Fruit fly (Drosophila melanogaster) whole organism, prepupa: ENCODE results near the gene bchs.

Experiments
- Blimp-1 ChIP-seq: fragments of 200-800 bp; sonication (Bioruptor generic); optimal IDR thresholded peaks from 3 replicates; lab custom pipeline; 2017; ENCODE audit warnings: missing biosample characterization, missing genetic modification characterization, mild to moderate bottlenecking, moderate library complexity, missing genetic modification reagents
- CG31627 ChIP-seq: fragments of 200-800 bp; sonication (Bioruptor generic); optimal IDR thresholded peaks from 3 replicates; lab custom pipeline; 2016; ENCODE audit warnings: missing biosample characterization, missing genetic modification characterization
- CG32006 ChIP-seq: fragments of 200-800 bp; sonication (Bioruptor generic); optimal IDR thresholded peaks from 3 replicates; lab custom pipeline; 2017; ENCODE audit warnings: missing biosample characterization, mild to moderate bottlenecking, missing genetic modification characterization
- CG4318 ChIP-seq: fragments of 200-800 bp; sonication (Bioruptor generic); optimal IDR thresholded peaks from 3 replicates; lab custom pipeline; 2017; ENCODE audit warnings: missing biosample characterization, mild to moderate bottlenecking, missing genetic modification characterization
- Eip93F ChIP-seq: fragments of 200-800 bp; sonication (Bioruptor generic); optimal IDR thresholded peaks from 2 replicates; lab custom pipeline; 2016; ENCODE audit warnings: missing biosample characterization, mild to moderate bottlenecking, missing genetic modification characterization
- Sox102F ChIP-seq: fragments of 200-800 bp; sonication (Bioruptor generic); optimal IDR thresholded peaks from 2 replicates; lab custom pipeline; 2016; ENCODE audit warnings: missing biosample characterization, mild to moderate bottlenecking, missing genetic modification characterization
- cyc ChIP-seq: fragments of 200-800 bp; sonication (Bioruptor generic); optimal IDR thresholded peaks from 3 replicates; lab custom pipeline; 2016; ENCODE audit warnings: missing biosample characterization, missing genetic modification characterization
- fd59A ChIP-seq: fragments of 200-800 bp; sonication (Bioruptor generic); optimal IDR thresholded peaks from 2 replicates; lab custom pipeline; 2017; ENCODE audit warnings: missing biosample characterization, mild to moderate bottlenecking, missing genetic modification characterization, missing genetic modification reagents

dm6 chr2L:5956706-5957105 lies 49.7 kb downstream of the bchs start, which contains the start of the genes CG13998 and Vm26Ab:
- TF ChIP-seq CG31627 (GFP tag; lab: Kevin White, UChicago) = no peak
- TF ChIP-seq CG32006 (GFP tag; lab: Kevin White, UChicago) = no peak
- no peak for TF ChIP-seq Blimp-1 (GFP tag; lab: Kevin White, UChicago)
- TF ChIP-seq Eip93F (GFP tag; lab: Kevin White, UChicago) = no peak
- no peak for TF ChIP-seq fd59A (GFP tag; lab: Kevin White, UChicago)
- TF ChIP-seq Sox102F (GFP tag; lab: Kevin White, UChicago) = no peak
- no peak for TF ChIP-seq cyc (GFP tag; lab: Kevin White, UChicago)
- no peak for TF ChIP-seq CG4318 (GFP tag; lab: Kevin White, UChicago)
